Worm (Caenorhabditis elegans) whole organism, young adult: ENCODE results near the gene alfa-1.
A peak's percentile ranks its signal among the peaks of the same experiment; 100 is the strongest.

ENCODE experiments used
- F39B2.1 ChIP-seq: fragments of 200-800 bp; sonication (Bioruptor generic); IDR thresholded peaks from 2 replicates; pipeline ENCODE4 v1.3.6; 2022; ENCODE audit warnings: missing genetic modification reagents, missing genetic modification characterization, missing compliant biosample characterization
- F49E8.2 ChIP-seq: sonication (generic microtip); optimal IDR thresholded peaks from 3 replicates; lab custom pipeline; 2017; ENCODE audit warnings: missing genetic modification characterization, mild to moderate bottlenecking, missing compliant biosample characterization, antibody characterized with exemption, moderate library complexity; ENCODE audit not compliant: insufficient read depth
- K12H6.12 ChIP-seq: fragments of 200-800 bp; sonication (Bioruptor generic); optimal IDR thresholded peaks from 2 replicates; lab custom pipeline; 2018; ENCODE audit warnings: mild to moderate bottlenecking, missing genetic modification characterization, missing compliant biosample characterization
- aptf-3 ChIP-seq: fragments of 200-800 bp; sonication (Bioruptor generic); IDR thresholded peaks from 2 replicates; pipeline ENCODE4 v1.3.6; 2022; ENCODE audit warnings: missing genetic modification characterization, missing compliant biosample characterization
- atf-7 ChIP-seq: sonication (generic microtip); optimal IDR thresholded peaks from 2 replicates; lab custom pipeline; 2017; ENCODE audit warnings: mild to moderate bottlenecking, missing genetic modification characterization, missing compliant biosample characterization
- attf-5 ChIP-seq: fragments of 200-800 bp; sonication (Bioruptor generic); optimal IDR thresholded peaks from 2 replicates; lab custom pipeline; 2018; ENCODE audit warnings: mild to moderate bottlenecking, missing genetic modification characterization, missing compliant biosample characterization
- cebp-1 ChIP-seq, 2 experiments: fragments of 200-800 bp in 1 of 2; sonication (Bioruptor generic) in 1 of 2; sonication (generic microtip) in 1 of 2; IDR thresholded peaks in 1 of 2; optimal IDR thresholded peaks in 1 of 2; 2 replicates each; pipeline versions ENCODE4 v1.3.6 to Lab custom; 2017 to 2022; ENCODE audit warnings: missing compliant biosample characterization in 2 of 2, missing genetic modification characterization in 2 of 2, mild to moderate bottlenecking in 1 of 2, missing genetic modification reagents in 1 of 2, moderate library complexity in 1 of 2
- ceh-100 ChIP-seq: fragments of 200-800 bp; sonication (Bioruptor generic); IDR thresholded peaks from 2 replicates; pipeline ENCODE4 v1.3.6; 2022; ENCODE audit warnings: missing genetic modification reagents, missing genetic modification characterization, missing compliant biosample characterization
- ceh-27 ChIP-seq: fragments of 200-800 bp; sonication (Bioruptor generic); optimal IDR thresholded peaks from 2 replicates; lab custom pipeline; 2018; ENCODE audit warnings: mild to moderate bottlenecking, missing genetic modification characterization, moderate library complexity, missing compliant biosample characterization
- dox-1 ChIP-seq: fragments of 200-800 bp; sonication (Bioruptor generic); IDR thresholded peaks from 2 replicates; pipeline ENCODE4 v1.3.6; 2022; ENCODE audit warnings: missing genetic modification reagents, missing genetic modification characterization, missing compliant biosample characterization
- egrh-3 ChIP-seq: fragments of 200-800 bp; sonication (Bioruptor generic); IDR thresholded peaks from 2 replicates; pipeline ENCODE4 v1.3.6; 2022; ENCODE audit warnings: missing genetic modification reagents, missing genetic modification characterization, missing compliant biosample characterization
- ets-4 ChIP-seq: fragments of 200-800 bp; sonication (Bioruptor generic); optimal IDR thresholded peaks from 2 replicates; lab custom pipeline; 2018; ENCODE audit warnings: mild to moderate bottlenecking, missing genetic modification characterization, missing compliant biosample characterization
- gei-17 ChIP-seq: fragments of 200-800 bp; sonication (Bioruptor generic); optimal IDR thresholded peaks from 2 replicates; lab custom pipeline; 2018; ENCODE audit warnings: mild to moderate bottlenecking, missing genetic modification characterization, missing compliant biosample characterization
- hmg-1.2 ChIP-seq: fragments of 200-800 bp; sonication (Bioruptor generic); IDR thresholded peaks from 2 replicates; pipeline ENCODE4 v1.3.6; 2022; ENCODE audit warnings: missing genetic modification reagents, missing genetic modification characterization, missing compliant biosample characterization
- hrde-1 ChIP-seq: sonication (generic microtip); optimal IDR thresholded peaks from 2 replicates; lab custom pipeline; 2016; ENCODE audit warnings: missing genetic modification characterization, mild to moderate bottlenecking, missing compliant biosample characterization, moderate library complexity, missing genotype, missing genetic modification reagents, borderline replicate concordance
- hsf-1 ChIP-seq: fragments of 200-800 bp; sonication (Bioruptor generic); IDR thresholded peaks from 2 replicates; pipeline ENCODE4 v1.3.6; 2022; ENCODE audit warnings: missing genetic modification reagents, missing genetic modification characterization, missing compliant biosample characterization
- lin-35 ChIP-seq, 3 experiments: fragments of 150-350 bp in 2 of 3; sonication (generic microtip) in 1 of 3; optimal IDR thresholded peaks; 2 replicates each; lab custom pipeline; 2014 to 2018; ENCODE audit warnings: missing biosample characterization in 3 of 3, missing genetic modification characterization in 3 of 3, missing genetic modification reagents in 3 of 3
- lin-40 ChIP-seq: sonication (generic microtip); optimal IDR thresholded peaks from 2 replicates; lab custom pipeline; 2016; ENCODE audit warnings: missing genetic modification characterization, mild to moderate bottlenecking, missing compliant biosample characterization, missing genotype, missing genetic modification reagents
- lsy-27 ChIP-seq: sonication (generic microtip); optimal IDR thresholded peaks from 2 replicates; lab custom pipeline; 2017; ENCODE audit warnings: missing genetic modification characterization, mild to moderate bottlenecking, missing compliant biosample characterization, antibody characterized with exemption, missing genotype, borderline replicate concordance; ENCODE audit not compliant: insufficient read depth
- mcd-1 ChIP-seq: fragments of 200-800 bp; sonication (Bioruptor generic); IDR thresholded peaks from 2 replicates; pipeline ENCODE4 v1.3.6; 2022; ENCODE audit warnings: missing genetic modification reagents, missing genetic modification characterization, missing compliant biosample characterization
- mxl-1 ChIP-seq: sonication (generic microtip); optimal IDR thresholded peaks from 2 replicates; lab custom pipeline; 2016; ENCODE audit warnings: missing genetic modification characterization, missing compliant biosample characterization
- nhr-80 ChIP-seq: sonication (generic microtip); optimal IDR thresholded peaks from 2 replicates; lab custom pipeline; 2016; ENCODE audit warnings: missing genetic modification characterization, missing compliant biosample characterization
- rcor-1 ChIP-seq: fragments of 200-800 bp; sonication (Bioruptor generic); IDR thresholded peaks from 2 replicates; pipeline ENCODE4 v1.3.6; 2022; ENCODE audit warnings: missing genetic modification reagents, missing genetic modification characterization, missing compliant biosample characterization
- sdz-38 ChIP-seq: sonication (generic microtip); optimal IDR thresholded peaks from 2 replicates; lab custom pipeline; 2016; ENCODE audit warnings: missing genotype, missing genetic modification characterization, missing compliant biosample characterization
- snpc-4 ChIP-seq, 5 experiments: fragments of 150-350 bp in 1 of 5; sonication (generic microtip) in 4 of 5; optimal IDR thresholded peaks; 2 replicates each; lab custom pipeline; 2014 to 2018; ENCODE audit warnings: missing genetic modification characterization in 5 of 5, missing biosample characterization in 3 of 5, antibody characterized with exemption in 2 of 5, mild to moderate bottlenecking in 2 of 5, missing compliant biosample characterization in 2 of 5, missing genotype in 2 of 5, moderate library complexity in 2 of 5, missing genetic modification reagents in 1 of 5
- unc-62 ChIP-seq: fragments of 150-350 bp; optimal IDR thresholded peaks from 2 replicates; lab custom pipeline; 2014; ENCODE audit warnings: missing biosample characterization, missing genetic modification reagents, missing genetic modification characterization
- xnd-1 ChIP-seq: sonication (generic microtip); optimal IDR thresholded peaks from 2 replicates; lab custom pipeline; 2016; ENCODE audit warnings: missing genotype, missing genetic modification reagents, missing genetic modification characterization, missing compliant biosample characterization
- zfh-2 ChIP-seq: fragments of 200-800 bp; sonication (Bioruptor generic); conservative IDR thresholded peaks from 2 replicates; pipeline ENCODE4 v1.3.6; 2022; ENCODE audit warnings: missing genetic modification reagents, missing genetic modification characterization, missing compliant biosample characterization
- ztf-18 ChIP-seq: sonication (generic microtip); optimal IDR thresholded peaks from 2 replicates; lab custom pipeline; 2016; ENCODE audit warnings: missing genotype, mild to moderate bottlenecking, missing genetic modification characterization, missing compliant biosample characterization
- ztf-28 ChIP-seq: fragments of 200-800 bp; sonication (Bioruptor generic); IDR thresholded peaks from 2 replicates; pipeline ENCODE4 v1.3.6; 2022; ENCODE audit warnings: missing genetic modification reagents, missing genetic modification characterization, missing compliant biosample characterization

alfa-1 gene

DNA sequence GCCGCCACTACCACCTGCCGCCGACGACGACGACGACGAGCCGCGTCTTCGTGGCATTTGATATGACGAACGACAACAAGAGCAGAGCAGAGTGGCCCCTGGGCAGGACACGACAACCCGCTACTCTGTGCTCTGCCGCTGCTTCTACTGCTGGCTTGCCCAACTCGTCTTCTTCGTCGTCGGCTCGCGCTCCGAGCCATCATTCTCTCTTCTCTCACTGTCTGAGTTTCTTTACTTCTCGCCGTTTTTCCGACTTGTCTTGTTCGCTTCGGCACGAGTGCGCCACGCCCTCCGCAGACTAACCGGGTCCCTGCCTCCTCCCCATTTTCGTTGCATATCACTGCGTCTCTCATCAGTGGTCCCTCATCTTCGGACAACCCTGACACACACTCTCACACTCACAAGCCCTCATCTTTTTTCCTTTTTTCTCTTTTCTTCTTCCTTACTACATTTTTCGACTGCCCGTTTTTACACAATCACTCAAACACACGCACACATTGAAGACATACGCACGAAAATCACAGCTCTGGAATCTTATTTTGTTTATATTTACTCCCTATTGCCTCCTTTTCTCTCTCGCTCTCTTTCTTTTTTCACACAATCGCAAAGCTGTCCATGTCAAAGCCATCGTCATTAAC is 20.2 kb downstream of the alfa-1 start:
- TF ChIP-seq mcd-1 (GFP tag; lab: Robert Waterston, UW), result 0 out of 2 replicates have a peak, but pooled peaks have one; percentile 27
- no peak for TF ChIP-seq gei-17 (GFP tag; lab: Kevin White, UChicago)
- TF ChIP-seq sdz-38 (tag; lab: Kevin White, UChicago), result no peak
- no peak for TF ChIP-seq cebp-1 (GFP tag; IDR thresholded peaks at IDR 0.05; lab: Robert Waterston, UW)
- TF ChIP-seq cebp-1 (tag; optimal IDR thresholded peaks at IDR 0.05; lab: Kevin White, UChicago), result peak; percentile 58
- TF ChIP-seq snpc-4 (GFP tag; optimal IDR thresholded peaks at IDR 0.05; lab: Kevin White, UChicago), result no peak
- TF ChIP-seq snpc-4 (tag; optimal IDR thresholded peaks at IDR 0.05; lab: Kevin White, UChicago), result peak in 1 of 4 experiments; percentile 10
- peak; percentile 60 for TF ChIP-seq K12H6.12 (tag; lab: Kevin White, UChicago)
- peak; percentile 38; the same call in 1 of the 2 replicates for TF ChIP-seq hmg-1.2 (GFP tag; lab: Robert Waterston, UW)
- no peak for TF ChIP-seq aptf-3 (GFP tag; lab: Robert Waterston, UW)
- no peak for TF ChIP-seq unc-62 (GFP tag; lab: Kevin White, UChicago)
- TF ChIP-seq hrde-1 (tag; lab: Kevin White, UChicago), result no peak
- TF ChIP-seq xnd-1 (tag; lab: Kevin White, UChicago), result no peak
- 0 out of 2 replicates have a peak, but pooled peaks have one; percentile 14 for TF ChIP-seq dox-1 (GFP tag; lab: Robert Waterston, UW)
- TF ChIP-seq lin-40, result peak; percentile 32
- peak; percentile 84 for TF ChIP-seq egrh-3
- peak; percentile 43 for TF ChIP-seq ceh-27
- TF ChIP-seq rcor-1 (GFP tag; lab: Robert Waterston, UW), result peak; percentile 35; the same call in 1 of the 2 replicates
- peak; percentile 37 for TF ChIP-seq attf-5 (GFP tag; lab: Kevin White, UChicago)
- peak; percentile 93 for TF ChIP-seq zfh-2 (GFP tag; lab: Robert Waterston, UW)
- peak in 1 of 3 experiments; percentile 46 for TF ChIP-seq lin-35 (GFP tag; optimal IDR thresholded peaks at IDR 0.05; lab: Kevin White, UChicago)

- TF ChIP-seq gei-17 (GFP tag; lab: Kevin White, UChicago), result no peak
- no peak for TF ChIP-seq hsf-1
- TF ChIP-seq lsy-27 (tag; lab: Kevin White, UChicago), result no peak
- TF ChIP-seq zfh-2 (GFP tag; lab: Robert Waterston, UW), result 0 out of 2 replicates have a peak, but pooled peaks have one; percentile 26
- peak; percentile 42; the same call in 1 of the 2 replicates for TF ChIP-seq ztf-28 (GFP tag; lab: Robert Waterston, UW)
Measured at ce11 chrII:7640161-7640841, 22.0 kb downstream of the alfa-1 start.

ce11 chrII:7639036-7639435 is 23.3 kb downstream of the alfa-1 start:
- TF ChIP-seq cebp-1 (GFP tag; IDR thresholded peaks at IDR 0.05; lab: Robert Waterston, UW), result no peak
- peak; percentile 6 for TF ChIP-seq cebp-1 (tag; optimal IDR thresholded peaks at IDR 0.05; lab: Kevin White, UChicago)
- TF ChIP-seq atf-7 (tag; lab: Kevin White, UChicago), result peak; percentile 31
- TF ChIP-seq mxl-1 (tag; lab: Kevin White, UChicago), result no peak
- peak; percentile 31 for TF ChIP-seq ets-4
- no peak for TF ChIP-seq ztf-18 (tag; lab: Kevin White, UChicago)
- TF ChIP-seq dox-1 (GFP tag; lab: Robert Waterston, UW), result peak; percentile 47
- TF ChIP-seq F49E8.2 (tag; lab: Kevin White, UChicago), result no peak
- TF ChIP-seq nhr-80 (tag; lab: Kevin White, UChicago), result peak; percentile 94
- no peak for TF ChIP-seq F39B2.1
- no peak for TF ChIP-seq ceh-100 (GFP tag; lab: Robert Waterston, UW)
- TF ChIP-seq ztf-28 (GFP tag; lab: Robert Waterston, UW), result 0 out of 2 replicates have a peak, but pooled peaks have one; percentile 24
- TF ChIP-seq, all 124 proteins: peak for 6
